Worm (Caenorhabditis elegans): ENCODE data around the gene F22B8.3.

F22B8.3 gene

ce11 chrV:16132705-16133104 is 41.9 kb downstream of the F22B8.3 start, which contains the start of gene fbxa-144:
Gene fbxa-144 (minus strand): TSS chrV:16132805.
- TF ChIP-seq ama-1 (optimal IDR thresholded peaks at IDR 0.05) (no peak), sea-1 (GFP tag; conservative IDR thresholded peaks at IDR 0.05) (no peak), hmg-4 (GFP tag; optimal IDR thresholded peaks at IDR 0.05) (no peak), aly-1 (tag; optimal IDR thresholded peaks at IDR 0.05) (no peak), tra-4 (tag; optimal IDR thresholded peaks at IDR 0.05) (no peak), ceh-13 (GFP tag; optimal IDR thresholded peaks at IDR 0.05) (no peak), ets-7 (tag; optimal IDR thresholded peaks at IDR 0.05) (no peak), hmbx-1 (tag; optimal IDR thresholded peaks at IDR 0.05) (no peak), F13C5.2 (tag; optimal IDR thresholded peaks at IDR 0.05) (no peak), ceh-36 (tag; optimal IDR thresholded peaks at IDR 0.05) (no peak), hnd-1 (tag; optimal IDR thresholded peaks at IDR 0.05) (no peak), pes-1 (GFP tag; IDR thresholded peaks at IDR 0.05) (no peak), tbx-11 (GFP tag; IDR thresholded peaks at IDR 0.05) (no peak), flt-1 (GFP tag; IDR thresholded peaks at IDR 0.05) (no peak), scrt-1 (GFP tag; IDR thresholded peaks at IDR 0.05) (no peak), B0310.2 (tag; optimal IDR thresholded peaks at IDR 0.05) (no peak), tbx-37 (GFP tag; conservative IDR thresholded peaks at IDR 0.05) (no peak)

- TF ChIP-seq tbx-37 (GFP tag; conservative IDR thresholded peaks at IDR 0.05) (no peak), tra-4 (tag; optimal IDR thresholded peaks at IDR 0.05) (no peak), ets-7 (tag; optimal IDR thresholded peaks at IDR 0.05) (no peak), B0310.2 (tag; optimal IDR thresholded peaks at IDR 0.05) (no peak), scrt-1 (GFP tag; IDR thresholded peaks at IDR 0.05) (no peak), hmg-4 (GFP tag; optimal IDR thresholded peaks at IDR 0.05) (no peak), ceh-13 (GFP tag; optimal IDR thresholded peaks at IDR 0.05) (no peak), pes-1 (GFP tag; IDR thresholded peaks at IDR 0.05) (no peak), flt-1 (GFP tag; IDR thresholded peaks at IDR 0.05) (no peak), aly-1 (tag; optimal IDR thresholded peaks at IDR 0.05) (no peak)
Observed at ce11 chrV:16137043-16137442, 46.3 kb downstream of the F22B8.3 start, which contains the start of gene F44G3.7. Gene F44G3.7 (minus strand): TSS chrV:16137143.

- no peak for TF ChIP-seq pes-1 (GFP tag; IDR thresholded peaks at IDR 0.05)
- no peak for TF ChIP-seq hmbx-1 (tag; optimal IDR thresholded peaks at IDR 0.05)
Observed at ce11 chrV:16139529-16139928, 48.7 kb downstream of the F22B8.3 start, which contains the start of gene clc-11. Gene clc-11 (minus strand): TSS chrV:16139629.

ce11 chrV:16141071-16141470 is 50.3 kb downstream of the F22B8.3 start, which contains the start of gene clc-32:
Gene clc-32 (minus strand): TSS chrV:16141171.
- TF ChIP-seq aly-1 (tag; optimal IDR thresholded peaks at IDR 0.05) (no peak), hmg-4 (GFP tag; optimal IDR thresholded peaks at IDR 0.05) (no peak), tbx-11 (GFP tag; IDR thresholded peaks at IDR 0.05) (no peak), B0310.2 (tag; optimal IDR thresholded peaks at IDR 0.05) (no peak), pes-1 (GFP tag; IDR thresholded peaks at IDR 0.05) (no peak), tbx-37 (GFP tag; conservative IDR thresholded peaks at IDR 0.05) (no peak), tra-4 (tag; optimal IDR thresholded peaks at IDR 0.05) (no peak)
